Worm (Caenorhabditis elegans) whole organism, young adult: ENCODE measurements around the gene cdh-4.

ENCODE experiments used
- B0019.2 ChIP-seq: fragments of 200-800 bp; sonication (Bioruptor generic); conservative IDR thresholded peaks from 2 replicates; pipeline ENCODE4 v1.3.6; 2022; ENCODE audit warnings: missing genetic modification reagents, missing genetic modification characterization, missing compliant biosample characterization
- B0336.3 ChIP-seq: fragments of 200-800 bp; sonication (Bioruptor generic); IDR thresholded peaks from 2 replicates; pipeline ENCODE4 v1.3.6; 2022; ENCODE audit warnings: missing genetic modification characterization, missing compliant biosample characterization
- C17E4.6 ChIP-seq: fragments of 200-800 bp; sonication (Bioruptor generic); IDR thresholded peaks from 2 replicates; pipeline ENCODE4 v1.3.6; 2022; ENCODE audit warnings: missing genetic modification reagents, missing genetic modification characterization, missing compliant biosample characterization
- D2030.7 ChIP-seq: fragments of 200-800 bp; sonication (Bioruptor generic); IDR thresholded peaks from 2 replicates; pipeline ENCODE4 v1.3.6; 2022; ENCODE audit warnings: missing genetic modification reagents, missing genetic modification characterization, missing compliant biosample characterization
- F39B2.1 ChIP-seq: fragments of 200-800 bp; sonication (Bioruptor generic); IDR thresholded peaks from 2 replicates; pipeline ENCODE4 v1.3.6; 2022; ENCODE audit warnings: missing genetic modification reagents, missing genetic modification characterization, missing compliant biosample characterization
- F55B11.4 ChIP-seq: sonication (generic microtip); optimal IDR thresholded peaks from 2 replicates; lab custom pipeline; 2016; ENCODE audit warnings: missing compliant biosample characterization, missing genetic modification characterization, borderline replicate concordance; ENCODE audit not compliant: insufficient read depth
- F57A8.1 ChIP-seq: fragments of 200-800 bp; sonication (Bioruptor generic); optimal IDR thresholded peaks from 2 replicates; lab custom pipeline; 2018; ENCODE audit warnings: mild to moderate bottlenecking, missing genetic modification characterization, moderate library complexity, missing compliant biosample characterization
- F57C9.4 ChIP-seq: sonication (generic microtip); optimal IDR thresholded peaks from 2 replicates; lab custom pipeline; 2017; ENCODE audit warnings: mild to moderate bottlenecking, missing genetic modification characterization, missing compliant biosample characterization
- Y79H2A.3 ChIP-seq: fragments of 200-800 bp; sonication (Bioruptor generic); conservative IDR thresholded peaks from 2 replicates; pipeline ENCODE4 v1.3.6; 2022; ENCODE audit warnings: missing genetic modification reagents, missing genetic modification characterization, missing compliant biosample characterization
- Y95B8A.8 ChIP-seq: fragments of 200-800 bp; sonication (Bioruptor generic); IDR thresholded peaks from 2 replicates; pipeline ENCODE4 v1.3.6; 2022; ENCODE audit warnings: missing genetic modification reagents, missing genetic modification characterization, missing compliant biosample characterization
- akir-1 ChIP-seq: fragments of 200-800 bp; sonication (Bioruptor generic); optimal IDR thresholded peaks from 2 replicates; lab custom pipeline; 2018; ENCODE audit warnings: mild to moderate bottlenecking, missing genetic modification characterization, moderate library complexity, missing compliant biosample characterization
- athp-1 ChIP-seq: sonication (generic microtip); optimal IDR thresholded peaks from 2 replicates; lab custom pipeline; 2017; ENCODE audit warnings: mild to moderate bottlenecking, missing genetic modification characterization, missing compliant biosample characterization
- cebp-1 ChIP-seq, 2 experiments: fragments of 200-800 bp in 1 of 2; sonication (Bioruptor generic) in 1 of 2; sonication (generic microtip) in 1 of 2; IDR thresholded peaks in 1 of 2; optimal IDR thresholded peaks in 1 of 2; 2 replicates each; pipeline versions ENCODE4 v1.3.6 to Lab custom; 2017 to 2022; ENCODE audit warnings: missing compliant biosample characterization in 2 of 2, missing genetic modification characterization in 2 of 2, mild to moderate bottlenecking in 1 of 2, missing genetic modification reagents in 1 of 2, moderate library complexity in 1 of 2
- ceh-79 ChIP-seq: sonication (generic microtip); optimal IDR thresholded peaks from 2 replicates; lab custom pipeline; 2017; ENCODE audit warnings: mild to moderate bottlenecking, missing genetic modification characterization, missing compliant biosample characterization
- dpl-1 ChIP-seq: fragments of 150-350 bp; optimal IDR thresholded peaks from 2 replicates; lab custom pipeline; 2014; ENCODE audit warnings: missing biosample characterization, missing genetic modification reagents, missing genetic modification characterization
- efl-1 ChIP-seq: fragments of 150-350 bp; optimal IDR thresholded peaks from 2 replicates; lab custom pipeline; 2014; ENCODE audit warnings: missing biosample characterization, missing genetic modification reagents, missing genetic modification characterization
- egl-18 ChIP-seq: fragments of 200-800 bp; sonication (Bioruptor generic); IDR thresholded peaks from 2 replicates; pipeline ENCODE4 v1.3.6; 2022; ENCODE audit warnings: missing genetic modification reagents, missing genetic modification characterization, missing compliant biosample characterization
- egl-44 ChIP-seq: fragments of 200-800 bp; sonication (Bioruptor generic); IDR thresholded peaks from 2 replicates; pipeline ENCODE4 v1.3.6; 2022; ENCODE audit warnings: missing genetic modification reagents, missing genetic modification characterization, missing compliant biosample characterization
- fkh-3 ChIP-seq: sonication (generic microtip); optimal IDR thresholded peaks from 2 replicates; lab custom pipeline; 2016; ENCODE audit warnings: mild to moderate bottlenecking, missing genetic modification characterization, missing compliant biosample characterization
- hmg-20 ChIP-seq: fragments of 200-800 bp; sonication (Bioruptor generic); IDR thresholded peaks from 2 replicates; pipeline ENCODE4 v1.3.6; 2022; ENCODE audit warnings: missing genetic modification reagents, missing genetic modification characterization, missing compliant biosample characterization
- lag-1 ChIP-seq: fragments of 200-800 bp; sonication (Bioruptor generic); IDR thresholded peaks from 2 replicates; pipeline ENCODE4 v1.3.6; 2022; ENCODE audit warnings: missing genetic modification reagents, missing genetic modification characterization, missing compliant biosample characterization
- lin-40 ChIP-seq: sonication (generic microtip); optimal IDR thresholded peaks from 2 replicates; lab custom pipeline; 2016; ENCODE audit warnings: missing genetic modification characterization, mild to moderate bottlenecking, missing compliant biosample characterization, missing genotype, missing genetic modification reagents
- nfya-2 ChIP-seq: fragments of 200-800 bp; sonication (Bioruptor generic); IDR thresholded peaks from 2 replicates; pipeline ENCODE4 v1.3.6; 2022; ENCODE audit warnings: missing genetic modification reagents, missing genetic modification characterization, missing compliant biosample characterization
- nhr-120 ChIP-seq: fragments of 200-800 bp; sonication (Bioruptor generic); IDR thresholded peaks from 2 replicates; pipeline ENCODE4 v1.3.6; 2022; ENCODE audit warnings: missing genetic modification characterization, missing compliant biosample characterization
- nhr-80 ChIP-seq: sonication (generic microtip); optimal IDR thresholded peaks from 2 replicates; lab custom pipeline; 2016; ENCODE audit warnings: missing genetic modification characterization, missing compliant biosample characterization
- nhr-90 ChIP-seq: sonication (generic microtip); optimal IDR thresholded peaks from 2 replicates; lab custom pipeline; 2016; ENCODE audit warnings: missing genotype, mild to moderate bottlenecking, missing genetic modification characterization, missing compliant biosample characterization
- pbrm-1 ChIP-seq: fragments of 200-800 bp; sonication (Bioruptor generic); IDR thresholded peaks from 2 replicates; pipeline ENCODE4 v1.3.6; 2022; ENCODE audit warnings: missing genetic modification reagents, missing genetic modification characterization, missing compliant biosample characterization
- rec-8 ChIP-seq, 2 experiments: sonication (generic microtip); optimal IDR thresholded peaks; 2 replicates each; lab custom pipeline; 2016; ENCODE audit warnings: mild to moderate bottlenecking in 2 of 2, missing genetic modification characterization in 2 of 2, missing genetic modification reagents in 2 of 2, missing genotype in 2 of 2, missing biosample characterization in 1 of 2, missing compliant biosample characterization in 1 of 2, moderate library complexity in 1 of 2
- snpc-1.1 ChIP-seq: sonication (generic microtip); optimal IDR thresholded peaks from 2 replicates; lab custom pipeline; 2017; ENCODE audit warnings: missing genetic modification characterization, mild to moderate bottlenecking, missing compliant biosample characterization, antibody characterized with exemption, moderate library complexity, missing genotype, missing genetic modification reagents; ENCODE audit not compliant: insufficient read depth
- snpc-1.3 ChIP-seq: sonication (generic microtip); optimal IDR thresholded peaks from 2 replicates; lab custom pipeline; 2017; ENCODE audit warnings: missing genetic modification characterization, mild to moderate bottlenecking, missing compliant biosample characterization, antibody characterized with exemption, moderate library complexity, missing genotype, missing genetic modification reagents; ENCODE audit not compliant: insufficient read depth
- snpc-4 ChIP-seq, 5 experiments: fragments of 150-350 bp in 1 of 5; sonication (generic microtip) in 4 of 5; optimal IDR thresholded peaks; 2 replicates each; lab custom pipeline; 2014 to 2018; ENCODE audit warnings: missing genetic modification characterization in 5 of 5, missing biosample characterization in 3 of 5, antibody characterized with exemption in 2 of 5, mild to moderate bottlenecking in 2 of 5, missing compliant biosample characterization in 2 of 5, missing genotype in 2 of 5, moderate library complexity in 2 of 5, missing genetic modification reagents in 1 of 5
- tbp1 ChIP-seq: fragments of 200-800 bp; sonication (Bioruptor generic); optimal IDR thresholded peaks from 2 replicates; lab custom pipeline; 2018; ENCODE audit warnings: mild to moderate bottlenecking, missing genetic modification characterization, missing compliant biosample characterization
- tlf-1 ChIP-seq: fragments of 200-800 bp; sonication (Bioruptor generic); optimal IDR thresholded peaks from 2 replicates; lab custom pipeline; 2018; ENCODE audit warnings: mild to moderate bottlenecking, missing genetic modification characterization, missing compliant biosample characterization
- xnd-1 ChIP-seq: sonication (generic microtip); optimal IDR thresholded peaks from 2 replicates; lab custom pipeline; 2016; ENCODE audit warnings: missing genotype, missing genetic modification reagents, missing genetic modification characterization, missing compliant biosample characterization
- zim-3 ChIP-seq: sonication (generic microtip); optimal IDR thresholded peaks from 2 replicates; lab custom pipeline; 2017; ENCODE audit warnings: mild to moderate bottlenecking, missing genetic modification characterization, moderate library complexity, missing compliant biosample characterization
- ztf-22 ChIP-seq: fragments of 200-800 bp; sonication (Bioruptor generic); optimal IDR thresholded peaks from 2 replicates; lab custom pipeline; 2018; ENCODE audit warnings: mild to moderate bottlenecking, missing genetic modification characterization, moderate library complexity, missing compliant biosample characterization
- ztf-6 ChIP-seq: fragments of 200-800 bp; sonication (Bioruptor generic); IDR thresholded peaks from 2 replicates; pipeline ENCODE4 v1.3.6; 2022; ENCODE audit warnings: missing genetic modification reagents, missing genetic modification characterization, missing compliant biosample characterization

The cdh-4 gene

DNA sequence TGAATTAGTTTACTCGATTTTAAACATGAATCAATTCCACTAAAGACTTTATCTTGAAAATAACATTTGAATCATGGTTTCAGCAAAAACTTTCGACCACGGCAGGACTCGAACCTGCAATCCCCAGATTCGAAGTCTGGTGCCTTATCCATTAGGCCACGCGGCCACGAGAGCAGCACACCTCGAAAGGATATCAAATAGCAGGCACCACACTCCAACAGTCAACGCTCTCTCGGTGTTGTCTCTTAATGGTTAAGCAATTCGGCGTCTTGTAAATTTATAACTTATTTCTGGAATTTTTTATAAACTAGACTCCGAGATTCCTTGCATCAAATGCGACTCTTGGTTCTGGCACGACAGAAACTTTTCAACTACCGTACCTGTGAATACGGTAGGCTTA is 49.4 kb upstream of the cdh-4 start (continued):
- TF ChIP-seq F55B11.4 (tag; lab: Kevin White, UChicago), result no peak
- peak; percentile 54; the same call in 1 of the 2 replicates for TF ChIP-seq hmg-20
- peak; percentile 53; the same call in 1 of the 2 replicates for TF ChIP-seq B0019.2 (GFP tag; lab: Robert Waterston, UW)
- peak; percentile 20 for TF ChIP-seq xnd-1 (tag; lab: Kevin White, UChicago)
- TF ChIP-seq lin-40 (tag; lab: Kevin White, UChicago), result peak; percentile 74
- peak; percentile 52 for TF ChIP-seq zim-3 (tag; lab: Kevin White, UChicago)
- peak; percentile 59; the same call in 1 of the 2 replicates for TF ChIP-seq ztf-6
- no peak for TF ChIP-seq F57A8.1 (GFP tag; lab: Kevin White, UChicago)
- TF ChIP-seq akir-1, result no peak
- peak; percentile 87 for TF ChIP-seq nhr-90
- TF ChIP-seq egl-44 (GFP tag; lab: Robert Waterston, UW), result peak; percentile 82; the same call in 1 of the 2 replicates
- TF ChIP-seq D2030.7, result peak; percentile 55
- peak; percentile 70 for TF ChIP-seq ceh-79 (tag; lab: Kevin White, UChicago)
- TF ChIP-seq rec-8 (tag; optimal IDR thresholded peaks at IDR 0.05; lab: Kevin White, UChicago), result peak; percentile 60 to 83
- TF ChIP-seq athp-1 (tag; lab: Kevin White, UChicago), result peak; percentile 54
- TF ChIP-seq tlf-1, result peak; percentile 13
- TF ChIP-seq nhr-80 (tag; lab: Kevin White, UChicago), result peak; percentile 14
- TF ChIP-seq F57C9.4 (tag; lab: Kevin White, UChicago), result peak; percentile 72
- no peak for TF ChIP-seq lag-1 (GFP tag; lab: Robert Waterston, UW)
- TF ChIP-seq nhr-120 (GFP tag; lab: Robert Waterston, UW), result no peak
- TF ChIP-seq C17E4.6 (GFP tag; lab: Robert Waterston, UW), result 0 out of 2 replicates have a peak, but pooled peaks have one; percentile 36
- no peak for TF ChIP-seq dpl-1
- TF ChIP-seq pbrm-1, result peak; percentile 84
- TF ChIP-seq snpc-4 (GFP tag; optimal IDR thresholded peaks at IDR 0.05; lab: Kevin White, UChicago), result no peak
- peak in 3 of 4 experiments; percentile 67 to 77 (median 75) for TF ChIP-seq snpc-4 (tag; optimal IDR thresholded peaks at IDR 0.05; lab: Kevin White, UChicago)
- TF ChIP-seq snpc-1.1, result no peak
- peak; percentile 97 for TF ChIP-seq tbp1 (GFP tag; lab: Kevin White, UChicago)
- TF ChIP-seq egl-18 (GFP tag; lab: Robert Waterston, UW), result 0 out of 2 replicates have a peak, but pooled peaks have one; percentile 24
- TF ChIP-seq B0336.3 (GFP tag; lab: Robert Waterston, UW), result 0 out of 2 replicates have a peak, but pooled peaks have one; percentile 44
- TF ChIP-seq ztf-22 (GFP tag; lab: Kevin White, UChicago), result peak; percentile 48
- no peak for TF ChIP-seq Y95B8A.8 (GFP tag; lab: Robert Waterston, UW)
- no peak for TF ChIP-seq nfya-2 (GFP tag; lab: Robert Waterston, UW)
- TF ChIP-seq fkh-3 (tag; lab: Kevin White, UChicago), result peak; percentile 75
- TF ChIP-seq efl-1 (GFP tag; lab: Kevin White, UChicago), result no peak
- no peak for TF ChIP-seq Y79H2A.3 (GFP tag; lab: Robert Waterston, UW)
- TF ChIP-seq snpc-1.3, result peak; percentile 40
- no peak for TF ChIP-seq F39B2.1 (GFP tag; lab: Robert Waterston, UW)
- TF ChIP-seq cebp-1 (GFP tag; IDR thresholded peaks at IDR 0.05; lab: Robert Waterston, UW), result no peak
- TF ChIP-seq cebp-1 (tag; optimal IDR thresholded peaks at IDR 0.05; lab: Kevin White, UChicago), result peak; percentile 72
